Fruit fly (Drosophila melanogaster) whole organism, wandering third instar larva: ENCODE measurements around the gene bbg.

Experiments
- Abd-B ChIP-seq: fragments of >200 bp; optimal IDR thresholded peaks from 2 replicates; lab custom pipeline; 2017; ENCODE audit warnings: missing biosample characterization, missing genetic modification characterization
- CG32264 ChIP-seq: fragments of 200-800 bp; sonication (Bioruptor generic); optimal IDR thresholded peaks from 2 replicates; lab custom pipeline; 2016; ENCODE audit warnings: missing biosample characterization, missing genetic modification characterization
- CG9705 ChIP-seq: fragments of 200-800 bp; sonication (Bioruptor generic); optimal IDR thresholded peaks from 2 replicates; lab custom pipeline; 2018; ENCODE audit warnings: missing biosample characterization, mild to moderate bottlenecking, missing genetic modification characterization
- CrebA ChIP-seq: fragments of 200-800 bp; sonication (Bioruptor generic); optimal IDR thresholded peaks from 2 replicates; lab custom pipeline; 2016; ENCODE audit warnings: missing biosample characterization, mild to moderate bottlenecking, missing genetic modification characterization, borderline replicate concordance
- Dfd ChIP-seq: fragments of >200 bp; optimal IDR thresholded peaks from 2 replicates; lab custom pipeline; 2017; ENCODE audit warnings: missing biosample characterization, missing genetic modification characterization
- Dif ChIP-seq: fragments of 200-275, 200-300 bp; sonication (Bioruptor generic); optimal IDR thresholded peaks from 2 replicates; lab custom pipeline; 2018; ENCODE audit warnings: missing biosample characterization, missing genetic modification characterization; ENCODE audit not compliant: partially characterized antibody
- GATAd ChIP-seq: sonication (Bioruptor generic); optimal IDR thresholded peaks from 2 replicates; lab custom pipeline; 2016; ENCODE audit warnings: missing biosample characterization, missing genetic modification characterization
- HLH106 ChIP-seq: fragments of 200-800 bp; optimal IDR thresholded peaks from 3 replicates; lab custom pipeline; 2019; ENCODE audit warnings: missing biosample characterization, mild to moderate bottlenecking, missing genetic modification characterization, moderate library complexity
- Hnf4 ChIP-seq: fragments of 200-800 bp; sonication (Bioruptor generic); optimal IDR thresholded peaks from 2 replicates; lab custom pipeline; 2016; ENCODE audit warnings: missing biosample characterization, mild to moderate bottlenecking, missing genetic modification characterization
- Hr78 ChIP-seq: fragments of >200 bp; optimal IDR thresholded peaks from 2 replicates; lab custom pipeline; 2017; ENCODE audit warnings: missing biosample characterization, missing genetic modification characterization
- Hr83 ChIP-seq: fragments of 200-300 bp; sonication (Bioruptor generic); optimal IDR thresholded peaks from 2 replicates; lab custom pipeline; 2016; ENCODE audit warnings: missing biosample characterization, mild to moderate bottlenecking, missing genetic modification characterization, moderate library complexity; ENCODE audit not compliant: poor library complexity, severe bottlenecking
- Jra ChIP-seq: sonication (Bioruptor generic); optimal IDR thresholded peaks from 2 replicates; lab custom pipeline; 2016; ENCODE audit warnings: missing biosample characterization, missing genetic modification characterization
- Mio ChIP-seq: sonication (Bioruptor generic); optimal IDR thresholded peaks from 2 replicates; lab custom pipeline; 2016; ENCODE audit warnings: missing biosample characterization, missing genetic modification characterization
- Myc ChIP-seq: fragments of >200 bp; optimal IDR thresholded peaks from 2 replicates; lab custom pipeline; 2017
- N ChIP-seq: fragments of >200 bp; optimal IDR thresholded peaks from 2 replicates; lab custom pipeline; 2018; ENCODE audit warnings: missing biosample characterization, missing external identifiers, missing genetic modification characterization
- OdsH ChIP-seq: fragments of 200-800 bp; sonication (Bioruptor generic); optimal IDR thresholded peaks from 2 replicates; lab custom pipeline; 2016; ENCODE audit warnings: missing biosample characterization, mild to moderate bottlenecking, missing genetic modification characterization
- Rel ChIP-seq, 2 experiments: fragments of 200-800 bp; sonication (Bioruptor generic) in 1 of 2; optimal IDR thresholded peaks; 2 replicates in 1 of 2; 3 replicates in 1 of 2; lab custom pipeline; 2016 to 2019; ENCODE audit warnings: mild to moderate bottlenecking in 2 of 2, missing biosample characterization in 2 of 2, missing genetic modification characterization in 2 of 2, moderate library complexity in 1 of 2
- Sp1 ChIP-seq: fragments of 200-800 bp; sonication (Bioruptor generic); optimal IDR thresholded peaks from 3 replicates; lab custom pipeline; 2019; ENCODE audit warnings: missing biosample characterization, mild to moderate bottlenecking, missing genetic modification characterization, moderate library complexity
- Vsx2 ChIP-seq: fragments of 200-300, 225-300 bp; sonication (Bioruptor generic); optimal IDR thresholded peaks from 2 replicates; lab custom pipeline; 2018; ENCODE audit warnings: missing biosample characterization, missing genetic modification characterization; ENCODE audit not compliant: partially characterized antibody
- br ChIP-seq: fragments of 200-800 bp; sonication (Bioruptor generic); optimal IDR thresholded peaks from 2 replicates; lab custom pipeline; 2016; ENCODE audit warnings: missing biosample characterization, missing genetic modification characterization
- brk ChIP-seq: fragments of 200-800 bp; sonication (Bioruptor generic); optimal IDR thresholded peaks from 2 replicates; lab custom pipeline; 2016; ENCODE audit warnings: missing biosample characterization, mild to moderate bottlenecking, missing genetic modification characterization
- dl ChIP-seq, 2 experiments: fragments of 175-275, 200-275 bp in 1 of 2; fragments of 200-275 bp in 1 of 2; sonication (Bioruptor generic); optimal IDR thresholded peaks; lab custom pipeline; 2018; ENCODE audit warnings: mild to moderate bottlenecking in 2 of 2, missing biosample characterization in 2 of 2, missing genetic modification characterization in 2 of 2, moderate library complexity in 2 of 2; ENCODE audit not compliant: partially characterized antibody in 2 of 2, insufficient read depth in 1 of 2
- dmrt93B ChIP-seq: fragments of 200-800 bp; sonication (Bioruptor generic); optimal IDR thresholded peaks from 2 replicates; lab custom pipeline; 2018; ENCODE audit warnings: missing biosample characterization, mild to moderate bottlenecking, missing genetic modification characterization
- dsf ChIP-seq: sonication (Bioruptor generic); optimal IDR thresholded peaks from 2 replicates; lab custom pipeline; 2016; ENCODE audit warnings: missing biosample characterization, missing genetic modification characterization, borderline replicate concordance
- ey ChIP-seq: fragments of 200-800 bp; sonication (Bioruptor generic); optimal IDR thresholded peaks from 2 replicates; lab custom pipeline; 2016; ENCODE audit warnings: missing biosample characterization, missing genetic modification characterization
- foxo ChIP-seq, 2 experiments: fragments of 200-800 bp; sonication (Bioruptor generic); optimal IDR thresholded peaks; 2 replicates in 1 of 2; 3 replicates in 1 of 2; lab custom pipeline; 2016 to 2017; ENCODE audit warnings: missing biosample characterization in 2 of 2, missing genetic modification characterization in 2 of 2
- fru ChIP-seq: fragments of 200-800 bp; sonication (Bioruptor generic); optimal IDR thresholded peaks from 3 replicates; lab custom pipeline; 2016; ENCODE audit warnings: missing biosample characterization, mild to moderate bottlenecking, missing genetic modification characterization
- h ChIP-seq: fragments of 200-800 bp; sonication (Bioruptor generic); optimal IDR thresholded peaks from 3 replicates; lab custom pipeline; 2016; ENCODE audit warnings: missing biosample characterization, mild to moderate bottlenecking, missing genetic modification characterization
- jim ChIP-seq: fragments of 175-275, 200-325 bp; sonication (Bioruptor generic); optimal IDR thresholded peaks from 2 replicates; lab custom pipeline; 2016; ENCODE audit warnings: missing biosample characterization, mild to moderate bottlenecking, missing genetic modification characterization
- lola ChIP-seq: fragments of >200 bp; optimal IDR thresholded peaks from 2 replicates; lab custom pipeline; 2017; ENCODE audit warnings: missing biosample characterization, missing genetic modification characterization
- pan ChIP-seq: fragments of >200 bp; optimal IDR thresholded peaks from 2 replicates; lab custom pipeline; 2017
- psq ChIP-seq: fragments of 200-800 bp; sonication (Bioruptor generic); optimal IDR thresholded peaks from 3 replicates; lab custom pipeline; 2017; ENCODE audit warnings: missing biosample characterization, mild to moderate bottlenecking, missing genetic modification characterization, moderate library complexity
- rgr ChIP-seq: fragments of 200-800 bp; sonication (Bioruptor generic); optimal IDR thresholded peaks from 3 replicates; lab custom pipeline; 2016; ENCODE audit warnings: missing biosample characterization, mild to moderate bottlenecking, missing genetic modification characterization
- sage ChIP-seq: fragments of 200-800 bp; sonication (Bioruptor generic); optimal IDR thresholded peaks from 2 replicates; lab custom pipeline; 2016; ENCODE audit warnings: missing biosample characterization, mild to moderate bottlenecking, missing genetic modification characterization
- sv ChIP-seq: fragments of 200-800 bp; sonication (Bioruptor generic); optimal IDR thresholded peaks from 3 replicates; lab custom pipeline; 2016; ENCODE audit warnings: missing biosample characterization, missing genetic modification characterization
- tai ChIP-seq: sonication (Bioruptor generic); optimal IDR thresholded peaks from 2 replicates; lab custom pipeline; 2016; ENCODE audit warnings: missing biosample characterization, missing genetic modification characterization
- usp ChIP-seq: fragments of >200 bp; optimal IDR thresholded peaks from 2 replicates; lab custom pipeline; 2017; ENCODE audit warnings: missing biosample characterization, missing genetic modification characterization
- woc ChIP-seq: sonication (Bioruptor generic); optimal IDR thresholded peaks from 2 replicates; lab custom pipeline; 2016; ENCODE audit warnings: missing biosample characterization, mild to moderate bottlenecking, missing genetic modification characterization

bbg gene

dm6 chr3L:14409419-14410145 lies 126.5 kb downstream of the bbg start, which contains the start of gene stwl:
Gene stwl (minus strand): TSS chr3L:14409939.
- TF ChIP-seq Dif (GFP tag; lab: Kevin White, UChicago) (no peak), ey (GFP tag; lab: Kevin White, UChicago) (peak; percentile 41), sv (GFP tag; lab: Kevin White, UChicago) (peak; percentile 5), woc (no peak), Myc (lab: Kevin White, UChicago) (no peak), fru (GFP tag; lab: Kevin White, UChicago) (peak; percentile 51), tai (GFP tag; lab: Kevin White, UChicago) (no peak), Vsx2 (GFP tag; lab: Kevin White, UChicago) (no peak), CG9705 (GFP tag; lab: Kevin White, UChicago) (no peak), br (GFP tag; lab: Kevin White, UChicago) (peak; percentile 31), lola (GFP tag; lab: Kevin White, UChicago) (no peak), N (GFP tag; lab: Kevin White, UChicago) (no peak), brk (GFP tag; lab: Kevin White, UChicago) (no peak), h (GFP tag; lab: Kevin White, UChicago) (peak; percentile 58), rgr (GFP tag; lab: Kevin White, UChicago) (peak; percentile 55), CrebA (no peak), OdsH (peak; percentile 37), Sp1 (GFP tag; lab: Kevin White, UChicago) (no peak), Mio (GFP tag; lab: Kevin White, UChicago) (no peak), HLH106 (tag; lab: Kevin White, UChicago) (peak; percentile 44), dmrt93B (GFP tag; lab: Kevin White, UChicago) (no peak), pan (lab: Kevin White, UChicago) (no peak), foxo (GFP tag; optimal IDR thresholded peaks at IDR 0.05; lab: Kevin White, UChicago) (peak in 1 of 2 experiments; percentile 66), Hr78 (GFP tag; lab: Kevin White, UChicago) (no peak), usp (GFP tag; lab: Kevin White, UChicago) (no peak), CG32264 (GFP tag; lab: Kevin White, UChicago) (no peak), psq (no peak), dsf (no peak), GATAd (GFP tag; lab: Kevin White, UChicago) (no peak), Dfd (GFP tag; lab: Kevin White, UChicago) (no peak), jim (GFP tag; lab: Kevin White, UChicago) (peak; percentile 60), Hnf4 (GFP tag; lab: Kevin White, UChicago) (peak; percentile 66), Abd-B (GFP tag; lab: Kevin White, UChicago) (no peak), sage (GFP tag; lab: Kevin White, UChicago) (no peak), Rel (GFP tag; optimal IDR thresholded peaks at IDR 0.05; lab: Kevin White, UChicago) (no peak), Rel (tag; optimal IDR thresholded peaks at IDR 0.05; lab: Kevin White, UChicago) (peak; percentile 3), dl (GFP tag; optimal IDR thresholded peaks at IDR 0.05; lab: Kevin White, UChicago; ENCODE audit: insufficient read depth in 1 of 2, partially characterized antibody in 2 of 2) (peak in 1 of 2 experiments; percentile 35), Hr83 (GFP tag; lab: Kevin White, UChicago) (peak; percentile 94), Jra (GFP tag; lab: Kevin White, UChicago) (peak; percentile 50)
- TF ChIP-seq, all 38 proteins: peak for 15

dm6 chr3L:14408734-14409133 lies 127.3 kb downstream of the bbg start:
- TF ChIP-seq foxo (GFP tag; optimal IDR thresholded peaks at IDR 0.05; lab: Kevin White, UChicago): no peak
